Worm (Caenorhabditis elegans): ENCODE data around the gene nhr-109.

nhr-109 gene

DNA sequence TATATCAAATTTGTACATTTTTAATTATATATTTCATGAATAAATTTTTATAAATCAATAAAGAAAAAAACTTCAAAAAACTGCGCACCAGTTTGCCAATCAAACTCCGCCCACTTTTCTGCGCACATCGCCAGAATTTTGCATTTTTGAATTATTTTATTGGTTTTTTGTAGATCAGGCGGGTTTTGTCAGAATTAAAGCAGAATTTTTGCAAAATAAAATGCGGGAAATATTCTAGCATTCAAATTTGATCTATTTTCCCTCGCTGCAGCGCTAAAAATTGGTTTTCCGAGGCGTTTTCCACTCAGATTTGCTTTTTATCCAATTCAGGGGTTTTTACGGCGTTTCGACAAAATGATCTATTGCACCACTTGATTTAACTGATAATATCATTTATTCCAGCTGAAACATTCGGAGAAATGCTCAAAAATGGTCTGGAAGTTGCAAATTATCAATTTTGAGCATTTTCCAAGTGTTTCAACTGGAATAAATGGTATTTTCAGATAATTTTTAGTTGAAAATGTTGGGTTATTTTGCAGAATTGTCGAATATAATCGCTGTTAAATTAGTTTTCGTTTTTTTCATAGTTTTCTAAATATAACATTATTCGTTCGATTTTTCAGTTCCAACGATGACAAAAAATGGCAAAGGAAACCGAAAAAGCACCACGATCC, 37.9 kb downstream of the nhr-109 start, which contains the start of gene W06B4.1 (continued):
- 0 out of 2 replicates have a peak, but pooled peaks have one; percentile 35 for TF ChIP-seq C17E4.6 (GFP tag; IDR thresholded peaks at IDR 0.05)
- no peak for TF ChIP-seq nfya-1 (tag; optimal IDR thresholded peaks at IDR 0.05; ENCODE audit: borderline replicate concordance, insufficient read depth)
- TF ChIP-seq repo-1 (tag; optimal IDR thresholded peaks at IDR 0.05) = no peak
- TF ChIP-seq ztf-26 (tag; optimal IDR thresholded peaks at IDR 0.05) = no peak
- no peak for TF ChIP-seq pbrm-1 (GFP tag; IDR thresholded peaks at IDR 0.05)
- TF ChIP-seq efl-1 (GFP tag; optimal IDR thresholded peaks at IDR 0.05) = peak; percentile 94
- no peak for TF ChIP-seq F39B2.1 (GFP tag; IDR thresholded peaks at IDR 0.05)
- TF ChIP-seq C06A6.2 (GFP tag; conservative IDR thresholded peaks at IDR 0.05) = no peak
- TF ChIP-seq lin-54 (GFP tag; optimal IDR thresholded peaks at IDR 0.05) = peak; percentile 86
- TF ChIP-seq attf-5 (GFP tag; optimal IDR thresholded peaks at IDR 0.05) = no peak
- TF ChIP-seq lin-26 (GFP tag; IDR thresholded peaks at IDR 0.05) = no peak
- TF ChIP-seq attf-6 (GFP tag; IDR thresholded peaks at IDR 0.05) = no peak
- peak; percentile 76 for TF ChIP-seq F33H1.4 (GFP tag; IDR thresholded peaks at IDR 0.05)
- no peak; the same call in 1 of the 2 replicates for TF ChIP-seq ekl-4 (GFP tag; IDR thresholded peaks at IDR 0.05)
- no peak for TF ChIP-seq zim-3 (tag; optimal IDR thresholded peaks at IDR 0.05)
- no peak for TF ChIP-seq fkh-3 (tag; optimal IDR thresholded peaks at IDR 0.05)
- no peak for TF ChIP-seq bed-1 (GFP tag; IDR thresholded peaks at IDR 0.05)
- TF ChIP-seq tbx-9 (tag; optimal IDR thresholded peaks at IDR 0.05; ENCODE audit: borderline replicate concordance) = no peak
- no peak for TF ChIP-seq F10E7.11 (tag; optimal IDR thresholded peaks at IDR 0.05)
- TF ChIP-seq somi-1 (GFP tag; optimal IDR thresholded peaks at IDR 0.05) = no peak
- TF ChIP-seq D2030.7 (GFP tag; IDR thresholded peaks at IDR 0.05) = peak; percentile 87
- peak in 1 of 3 experiments; percentile 50 for TF ChIP-seq lin-35 (GFP tag; optimal IDR thresholded peaks at IDR 0.05)
- TF ChIP-seq cebp-1 (GFP tag; IDR thresholded peaks at IDR 0.05) = no peak
- no peak for TF ChIP-seq cebp-1 (tag; optimal IDR thresholded peaks at IDR 0.05)
- TF ChIP-seq ceh-58 (GFP tag; IDR thresholded peaks at IDR 0.05) = no peak
- TF ChIP-seq ceh-79 (tag; optimal IDR thresholded peaks at IDR 0.05) = no peak
- TF ChIP-seq Y95B8A.8 (GFP tag; IDR thresholded peaks at IDR 0.05) = 0 out of 2 replicates have a peak, but pooled peaks have one; percentile 23
- no peak for TF ChIP-seq hrde-1 (tag; optimal IDR thresholded peaks at IDR 0.05; ENCODE audit: borderline replicate concordance)
- TF ChIP-seq nhr-179 (tag; optimal IDR thresholded peaks at IDR 0.05) = no peak
- TF ChIP-seq F22D6.2 (tag; optimal IDR thresholded peaks at IDR 0.05) = no peak
- TF ChIP-seq unc-62 (GFP tag; optimal IDR thresholded peaks at IDR 0.05) = no peak

DNA sequence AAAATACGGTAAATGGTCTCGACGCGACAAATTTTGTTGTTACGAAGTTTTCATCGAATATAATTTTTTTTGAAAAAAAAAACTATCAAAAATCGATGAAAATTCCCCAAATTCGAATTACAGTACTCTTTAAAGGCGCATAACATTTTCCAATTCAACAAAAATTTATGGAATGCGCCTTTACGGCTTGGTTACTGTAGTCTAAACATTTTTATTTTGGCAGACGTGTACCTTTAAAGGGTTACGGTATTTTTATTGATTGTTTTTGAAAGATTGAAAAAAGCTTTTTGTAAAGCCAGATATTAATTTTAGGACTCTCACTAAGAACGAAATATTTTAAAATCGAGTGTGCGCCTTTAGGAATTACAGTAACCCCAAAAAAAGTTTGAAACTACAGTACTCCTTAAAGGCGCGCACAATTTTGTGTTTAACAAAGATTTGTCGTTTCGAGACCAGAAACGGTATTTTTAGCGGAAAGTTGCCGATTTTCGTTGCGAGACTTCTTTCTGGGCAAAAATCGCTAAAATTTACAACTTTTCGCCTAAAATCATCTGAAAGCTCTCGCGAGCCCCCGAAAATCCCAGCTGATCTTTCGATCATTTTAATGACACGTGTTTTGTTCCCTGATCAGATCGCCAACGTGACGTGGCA, 41.0 kb downstream of the nhr-109 start:
- TF ChIP-seq F55B11.4 (tag; optimal IDR thresholded peaks at IDR 0.05; ENCODE audit: borderline replicate concordance, insufficient read depth) = no peak
- TF ChIP-seq lin-26 (GFP tag; IDR thresholded peaks at IDR 0.05) = no peak
- TF ChIP-seq bed-1 (GFP tag; IDR thresholded peaks at IDR 0.05) = no peak
- no peak for TF ChIP-seq dpl-1 (GFP tag; optimal IDR thresholded peaks at IDR 0.05)
- no peak for TF ChIP-seq T07F8.4 (tag; optimal IDR thresholded peaks at IDR 0.05)
- no peak for TF ChIP-seq nhr-90 (tag; optimal IDR thresholded peaks at IDR 0.05)
- TF ChIP-seq madf-8 (GFP tag; conservative IDR thresholded peaks at IDR 0.05) = peak; percentile 75
- no peak for TF ChIP-seq ztf-6 (GFP tag; IDR thresholded peaks at IDR 0.05)
- TF ChIP-seq him-1 (tag; optimal IDR thresholded peaks at IDR 0.05) = no peak
- TF ChIP-seq ztf-18 (tag; optimal IDR thresholded peaks at IDR 0.05) = no peak
- no peak for TF ChIP-seq pbrm-1 (GFP tag; IDR thresholded peaks at IDR 0.05)
- no peak for TF ChIP-seq ceh-40 (GFP tag; IDR thresholded peaks at IDR 0.05)
- TF ChIP-seq ceh-100 (GFP tag; IDR thresholded peaks at IDR 0.05) = no peak
- no peak for TF ChIP-seq sptf-2 (GFP tag; optimal IDR thresholded peaks at IDR 0.05)
- TF ChIP-seq K12H6.12 (tag; optimal IDR thresholded peaks at IDR 0.05) = no peak
- TF ChIP-seq madf-6 (GFP tag; IDR thresholded peaks at IDR 0.05) = peak; percentile 89
- no peak for TF ChIP-seq ztf-25 (GFP tag; IDR thresholded peaks at IDR 0.05)
- peak; percentile 39 for TF ChIP-seq lin-54 (GFP tag; optimal IDR thresholded peaks at IDR 0.05)
- TF ChIP-seq ceh-91 (GFP tag; IDR thresholded peaks at IDR 0.05) = no peak
- no peak for TF ChIP-seq mxl-1 (tag; optimal IDR thresholded peaks at IDR 0.05)
- no peak for TF ChIP-seq zim-3 (tag; optimal IDR thresholded peaks at IDR 0.05)
- TF ChIP-seq nhr-27 (tag; optimal IDR thresholded peaks at IDR 0.05) = no peak
